Worm (Caenorhabditis elegans): ENCODE results near the gene puf-5.

Gene puf-5

DNA sequence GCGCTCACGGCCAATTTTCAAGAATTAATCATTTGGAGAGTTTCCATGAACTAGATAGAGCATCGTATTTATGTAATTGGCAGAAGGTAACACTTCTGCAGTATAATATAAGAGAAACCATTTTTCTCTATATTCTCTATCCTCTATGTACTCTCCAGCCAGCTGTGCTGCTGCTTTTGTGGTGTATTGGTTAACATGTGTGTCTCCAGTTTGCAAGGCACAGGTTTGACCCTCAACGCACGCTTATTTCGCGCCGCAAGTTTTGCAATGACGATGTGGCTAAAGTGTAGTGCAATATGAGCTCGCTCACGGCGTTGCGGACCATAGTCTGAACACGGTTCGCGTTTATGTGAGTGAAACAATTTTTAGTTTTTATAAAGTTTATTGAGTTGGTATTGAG is 28.4 kb upstream of the puf-5 start:
- peak; percentile 87 for TF ChIP-seq ceh-6 (GFP tag; optimal IDR thresholded peaks at IDR 0.05)
- TF ChIP-seq elt-2 (tag; optimal IDR thresholded peaks at IDR 0.05), result peak; percentile 92
- TF ChIP-seq ref-2 (tag; optimal IDR thresholded peaks at IDR 0.05), result no peak
- TF ChIP-seq ceh-24 (tag; optimal IDR thresholded peaks at IDR 0.05), result peak; percentile 65
- TF ChIP-seq ttx-3 (tag; optimal IDR thresholded peaks at IDR 0.05), result peak; percentile 84
- no peak for TF ChIP-seq ama-1 (optimal IDR thresholded peaks at IDR 0.05)
- peak; percentile 56 for TF ChIP-seq dmd-4 (tag; optimal IDR thresholded peaks at IDR 0.05; ENCODE audit: borderline replicate concordance)
- TF ChIP-seq ets-4 (tag; optimal IDR thresholded peaks at IDR 0.05), result peak; percentile 71
- TF ChIP-seq ceh-18 (tag; optimal IDR thresholded peaks at IDR 0.05), result peak; percentile 56
- peak; percentile 79 for TF ChIP-seq rnt-1 (tag; optimal IDR thresholded peaks at IDR 0.05)
- peak; percentile 83 for TF ChIP-seq lin-11 (tag; optimal IDR thresholded peaks at IDR 0.05)
- TF ChIP-seq ceh-9 (tag; optimal IDR thresholded peaks at IDR 0.05), result peak; percentile 33
- peak; percentile 82 for TF ChIP-seq ceh-48 (tag; optimal IDR thresholded peaks at IDR 0.05)
- peak; percentile 6 for TF ChIP-seq unc-42 (tag; optimal IDR thresholded peaks at IDR 0.05)
- TF ChIP-seq sox-2 (GFP tag; IDR thresholded peaks at IDR 0.05), result peak; percentile 74
- TF ChIP-seq odd-2 (tag; optimal IDR thresholded peaks at IDR 0.05), result peak; percentile 23
- TF ChIP-seq tbx-7 (tag; optimal IDR thresholded peaks at IDR 0.05), result peak; percentile 70
- peak; percentile 71; the same call in 1 of the 2 replicates for TF ChIP-seq unc-3 (GFP tag; conservative IDR thresholded peaks at IDR 0.05)
- peak; percentile 75 for TF ChIP-seq unc-3 (tag; optimal IDR thresholded peaks at IDR 0.05)
- TF ChIP-seq pha-2 (tag; optimal IDR thresholded peaks at IDR 0.05), result peak; percentile 89
- TF ChIP-seq nhr-232 (tag; optimal IDR thresholded peaks at IDR 0.05), result peak; percentile 65
- TF ChIP-seq che-1 (tag; optimal IDR thresholded peaks at IDR 0.05), result peak; percentile 88
- peak; percentile 85 for TF ChIP-seq K02D7.2 (tag; optimal IDR thresholded peaks at IDR 0.05)
- TF ChIP-seq unc-86 (tag; optimal IDR thresholded peaks at IDR 0.05), result peak; percentile 80
- peak; percentile 90 for TF ChIP-seq ceh-34 (tag; optimal IDR thresholded peaks at IDR 0.05)
- TF ChIP-seq elt-4 (tag; optimal IDR thresholded peaks at IDR 0.05), result no peak
- peak; percentile 54 for TF ChIP-seq K09A11.1 (tag; optimal IDR thresholded peaks at IDR 0.05; ENCODE audit: insufficient read depth)
- peak; percentile 59 for TF ChIP-seq ceh-14 (tag; optimal IDR thresholded peaks at IDR 0.05)
- peak; percentile 83 for TF ChIP-seq eyg-1 (tag; optimal IDR thresholded peaks at IDR 0.05)
- peak; percentile 88 for TF ChIP-seq tbx-2 (tag; optimal IDR thresholded peaks at IDR 0.05)
- TF ChIP-seq zip-5 (tag; optimal IDR thresholded peaks at IDR 0.05), result peak; percentile 33
- peak; percentile 49 for TF ChIP-seq pqm-1 (tag; optimal IDR thresholded peaks at IDR 0.05)
- peak; percentile 84 for TF ChIP-seq sox-4 (tag; optimal IDR thresholded peaks at IDR 0.05)
- TF ChIP-seq madf-2 (tag; optimal IDR thresholded peaks at IDR 0.05), result peak; percentile 67
- no peak for TF ChIP-seq unc-55 (GFP tag; optimal IDR thresholded peaks at IDR 0.05)
- TF ChIP-seq F13H6.1 (tag; optimal IDR thresholded peaks at IDR 0.05), result peak; percentile 46
- TF ChIP-seq lim-6 (tag; optimal IDR thresholded peaks at IDR 0.05), result no peak
- TF ChIP-seq pat-9 (tag; optimal IDR thresholded peaks at IDR 0.05), result peak; percentile 83
- peak; percentile 86 for TF ChIP-seq gmeb-2 (tag; optimal IDR thresholded peaks at IDR 0.05)
- TF ChIP-seq pros-1 (tag; optimal IDR thresholded peaks at IDR 0.05), result no peak
- TF ChIP-seq fax-1 (tag; optimal IDR thresholded peaks at IDR 0.05), result peak; percentile 72
- peak; percentile 78 for TF ChIP-seq fkh-6 (tag; optimal IDR thresholded peaks at IDR 0.05)
- peak; percentile 55 for TF ChIP-seq npax-4 (tag; optimal IDR thresholded peaks at IDR 0.05)
- peak; percentile 28 for TF ChIP-seq ceh-30 (tag; optimal IDR thresholded peaks at IDR 0.05)
- TF ChIP-seq ceh-45 (GFP tag; IDR thresholded peaks at IDR 0.05), result peak; percentile 76; the same call in 1 of the 2 replicates
- no peak for TF ChIP-seq nhr-11 (tag; optimal IDR thresholded peaks at IDR 0.05)
- peak; percentile 78 for TF ChIP-seq C38D4.7 (GFP tag; optimal IDR thresholded peaks at IDR 0.05)
- peak; percentile 75 for TF ChIP-seq ahr-1 (tag; optimal IDR thresholded peaks at IDR 0.05)
- TF ChIP-seq T23F11.4 (GFP tag; optimal IDR thresholded peaks at IDR 0.05), result peak; percentile 61
- peak; percentile 91 for TF ChIP-seq hlh-8 (tag; optimal IDR thresholded peaks at IDR 0.05)
- peak; percentile 63 for TF ChIP-seq sdc-2 (tag; optimal IDR thresholded peaks at IDR 0.05)
- peak; percentile 66 for TF ChIP-seq ceh-31 (tag; optimal IDR thresholded peaks at IDR 0.05)
- TF ChIP-seq syd-9 (tag; optimal IDR thresholded peaks at IDR 0.05), result peak; percentile 78
- TF ChIP-seq fkh-10 (GFP tag; optimal IDR thresholded peaks at IDR 0.05), result no peak

Measured in whole organism, late embryonic.